Worm (Caenorhabditis elegans) whole organism, L2 larva: ENCODE data around the gene mlk-1.

Experiments used
- F13H6.1 ChIP-seq: sonication (generic microtip); optimal IDR thresholded peaks from 2 replicates; lab custom pipeline; 2016; ENCODE audit warnings: missing genetic modification characterization, missing compliant biosample characterization
- aly-2 ChIP-seq: fragments of 150-350 bp; optimal IDR thresholded peaks from 2 replicates; lab custom pipeline; 2014; ENCODE audit warnings: missing biosample characterization, missing genetic modification characterization
- ama-1 ChIP-seq: fragments of 150-350 bp; optimal IDR thresholded peaks from 2 replicates; lab custom pipeline; 2018; ENCODE audit warnings: inconsistent platforms
- egl-27 ChIP-seq: sonication (generic microtip); optimal IDR thresholded peaks from 3 replicates; lab custom pipeline; 2017; ENCODE audit warnings: missing biosample characterization, missing genetic modification reagents, missing genetic modification characterization
- gmeb-1 ChIP-seq: fragments of 150-350 bp; optimal IDR thresholded peaks from 2 replicates; lab custom pipeline; 2014; ENCODE audit warnings: missing biosample characterization, missing genetic modification characterization
- nhr-11 ChIP-seq: fragments of 150-350 bp; optimal IDR thresholded peaks from 2 replicates; lab custom pipeline; 2014; ENCODE audit warnings: missing biosample characterization, missing genetic modification characterization
- nhr-23 ChIP-seq: fragments of 150-350 bp; optimal IDR thresholded peaks from 2 replicates; lab custom pipeline; 2014; ENCODE audit warnings: missing biosample characterization, missing genetic modification reagents, missing genetic modification characterization
- snpc-4 ChIP-seq: fragments of 150-350 bp; optimal IDR thresholded peaks from 2 replicates; lab custom pipeline; 2014; ENCODE audit warnings: missing biosample characterization, missing genetic modification characterization
- unc-39 ChIP-seq: fragments of 150-350 bp; optimal IDR thresholded peaks from 2 replicates; lab custom pipeline; 2014; ENCODE audit warnings: missing biosample characterization, missing genetic modification characterization
- ztf-11 ChIP-seq: sonication (generic microtip); optimal IDR thresholded peaks from 2 replicates; lab custom pipeline; 2017; ENCODE audit warnings: missing biosample characterization, missing genetic modification characterization

- TF ChIP-seq unc-39 (tag; lab: Kevin White, UChicago) (no peak), gmeb-1 (no peak), ama-1 (lab: Kevin White, UChicago) (no peak), snpc-4 (tag; lab: Kevin White, UChicago) (no peak), egl-27 (tag; lab: Kevin White, UChicago) (no peak), nhr-23 (no peak), ztf-11 (tag; lab: Kevin White, UChicago) (no peak), aly-2 (no peak), nhr-11 (no peak), F13H6.1 (tag; lab: Kevin White, UChicago) (no peak)
These were observed 32.4 kb upstream of the mlk-1 start, which contains the start of gene C04F5.2 for ce11 chrV:5097035-5097434.
